Worm (Caenorhabditis elegans) whole organism, L2 larva: Measurements from ENCODE around the gene avr-15.

Source experiments
- ZK546.5 ChIP-seq: sonication (generic microtip); optimal IDR thresholded peaks from 2 replicates; lab custom pipeline; 2017; ENCODE audit warnings: missing biosample characterization, missing genetic modification characterization
- elt-3 ChIP-seq: sonication (generic microtip); optimal IDR thresholded peaks from 2 replicates; lab custom pipeline; 2017; ENCODE audit warnings: missing biosample characterization, missing genetic modification characterization
- lin-11 ChIP-seq: fragments of 150-350 bp; sonication (generic microtip); optimal IDR thresholded peaks from 2 replicates; lab custom pipeline; 2014; ENCODE audit warnings: missing biosample characterization, missing genetic modification characterization, inconsistent platforms, mixed read lengths
- lin-13 ChIP-seq: fragments of 150-350 bp; optimal IDR thresholded peaks from 2 replicates; lab custom pipeline; 2014; ENCODE audit warnings: missing biosample characterization, missing genetic modification reagents, missing genetic modification characterization
- snpc-4 ChIP-seq: fragments of 150-350 bp; optimal IDR thresholded peaks from 2 replicates; lab custom pipeline; 2014; ENCODE audit warnings: missing biosample characterization, missing genetic modification characterization
- unc-62 ChIP-seq: fragments of 150-350 bp; optimal IDR thresholded peaks from 2 replicates; lab custom pipeline; 2014; ENCODE audit warnings: missing biosample characterization, missing genetic modification reagents, missing genetic modification characterization
- zag-1 ChIP-seq: fragments of 150-350 bp; optimal IDR thresholded peaks from 2 replicates; lab custom pipeline; 2014; ENCODE audit warnings: missing biosample characterization, missing genetic modification characterization

- no peak for TF ChIP-seq lin-13 (GFP tag; lab: Kevin White, UChicago)
- TF ChIP-seq snpc-4, result no peak
- no peak for TF ChIP-seq elt-3
- no peak for TF ChIP-seq unc-62 (GFP tag; lab: Kevin White, UChicago)
- TF ChIP-seq lin-11 (tag; lab: Kevin White, UChicago), result no peak
- no peak for TF ChIP-seq zag-1
- TF ChIP-seq ZK546.5, result no peak
These were observed 21.0 kb upstream of the avr-15 start for ce11 chrV:13532469-13532868.
